Fruit fly (Drosophila melanogaster) whole organism, pupa: Measurements from ENCODE around the gene CG5447.

Experiments
- CG14655 ChIP-seq: fragments of 200-800 bp; sonication (Bioruptor generic); optimal IDR thresholded peaks from 3 replicates; lab custom pipeline; 2017; ENCODE audit warnings: mild to moderate bottlenecking, missing biosample characterization, missing genetic modification reagents, missing genetic modification characterization
- Snoo ChIP-seq: fragments of 200-800 bp; sonication (Bioruptor generic); optimal IDR thresholded peaks from 3 replicates; lab custom pipeline; 2017; ENCODE audit warnings: missing biosample characterization, mild to moderate bottlenecking, missing genetic modification characterization, inconsistent platforms

DNA sequence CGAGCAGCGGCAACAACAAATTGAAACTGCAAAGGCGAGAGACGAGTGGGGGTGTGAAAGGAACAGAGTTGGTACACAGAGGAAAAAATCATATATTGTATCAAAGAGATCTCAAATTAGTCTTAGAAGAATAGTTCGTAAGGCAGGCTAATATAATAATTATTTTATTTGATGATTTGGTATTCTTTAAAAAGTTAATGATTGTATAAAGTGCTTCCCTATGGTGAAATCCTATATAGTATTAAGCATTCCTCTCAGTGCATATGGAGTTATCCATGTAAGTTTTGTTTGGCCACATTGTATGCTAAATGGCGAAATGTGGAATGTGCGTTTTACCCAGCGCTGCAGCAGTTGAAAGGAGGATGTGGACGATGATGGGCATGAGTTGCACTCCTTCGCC is 31.3 kb downstream of the CG5447 start:
- TF ChIP-seq Snoo (tag; lab: Kevin White, UChicago): peak; percentile 40
- peak; percentile 41 for TF ChIP-seq CG14655 (GFP tag; lab: Kevin White, UChicago)
